Fruit fly (Drosophila melanogaster) whole organism, embryonic: ENCODE results near the gene Vps52.

Experiments used
- Adf1 ChIP-seq: fragments of 200-800 bp; sonication (Bioruptor generic); IDR thresholded peaks from 2 replicates; pipeline ENCODE4 v1.3.6; 2022; ENCODE audit warnings: missing biosample characterization, missing genetic modification characterization
- Aef1 ChIP-seq: fragments of 200-800 bp; sonication (Bioruptor generic); IDR thresholded peaks from 3 replicates; pipeline ENCODE4 v1.3.6; 2022; ENCODE audit warnings: missing biosample characterization, missing genetic modification characterization
- CG10366 ChIP-seq: fragments of 200-800 bp; sonication (Bioruptor generic); IDR thresholded peaks from 2 replicates; pipeline ENCODE4 v1.3.6; 2022; ENCODE audit warnings: missing biosample characterization, missing genetic modification characterization
- CG11085 ChIP-seq: fragments of 200-800 bp; sonication (Bioruptor generic); IDR thresholded peaks from 2 replicates; pipeline ENCODE4 v1.3.6; 2022; ENCODE audit warnings: missing biosample characterization, missing genetic modification characterization
- CG14441 ChIP-seq: fragments of 200-800 bp; sonication (Bioruptor generic); IDR thresholded peaks from 2 replicates; pipeline ENCODE4 v1.3.6; 2022; ENCODE audit warnings: missing biosample characterization, missing genetic modification characterization
- CG15479 ChIP-seq: fragments of 200-800 bp; sonication (Bioruptor generic); optimal IDR thresholded peaks from 3 replicates; lab custom pipeline; 2019; ENCODE audit warnings: missing biosample characterization, mild to moderate bottlenecking, missing genetic modification characterization, moderate library complexity
- CG1647 ChIP-seq: fragments of 200-800 bp; sonication (Bioruptor generic); optimal IDR thresholded peaks from 3 replicates; lab custom pipeline; 2016; ENCODE audit warnings: missing biosample characterization, missing genetic modification characterization
- CG16863 ChIP-seq: fragments of 200-800 bp; sonication (Bioruptor generic); optimal IDR thresholded peaks from 3 replicates; lab custom pipeline; 2016; ENCODE audit warnings: missing biosample characterization, missing genetic modification characterization
- CG18476 ChIP-seq: fragments of 200-800 bp; sonication (Bioruptor generic); optimal IDR thresholded peaks from 2 replicates; lab custom pipeline; 2016; ENCODE audit warnings: missing biosample characterization, mild to moderate bottlenecking, missing genetic modification characterization
- CG31441 ChIP-seq: fragments of 200-800 bp; sonication (Bioruptor generic); IDR thresholded peaks from 2 replicates; pipeline ENCODE4 v1.3.6; 2022; ENCODE audit warnings: missing biosample characterization, missing genetic modification characterization
- CG42726 ChIP-seq: fragments of 200-800 bp; sonication (Bioruptor generic); IDR thresholded peaks from 2 replicates; pipeline ENCODE4 v1.3.6; 2022; ENCODE audit warnings: missing biosample characterization, missing genetic modification characterization; ENCODE audit not compliant: partially characterized antibody
- CG5953 ChIP-seq: fragments of 200-800 bp; sonication (Bioruptor generic); IDR thresholded peaks from 2 replicates; pipeline ENCODE4 v1.3.6; 2022; ENCODE audit warnings: missing biosample characterization, missing genetic modification characterization
- CG6791 ChIP-seq: fragments of 200-800 bp; sonication (Bioruptor generic); IDR thresholded peaks from 3 replicates; pipeline ENCODE4 v1.3.6; 2022; ENCODE audit warnings: missing biosample characterization, missing genetic modification characterization; ENCODE audit not compliant: partially characterized antibody
- CG7271 ChIP-seq: fragments of 200-800 bp; sonication (Bioruptor generic); optimal IDR thresholded peaks from 2 replicates; lab custom pipeline; 2018; ENCODE audit warnings: missing biosample characterization, mild to moderate bottlenecking, missing genetic modification characterization, moderate library complexity
- CG7839 ChIP-seq: fragments of 200-800 bp; sonication (Bioruptor generic); optimal IDR thresholded peaks from 3 replicates; lab custom pipeline; 2018; ENCODE audit warnings: missing biosample characterization, mild to moderate bottlenecking, missing genetic modification characterization, moderate library complexity
- CG8281 ChIP-seq: fragments of 200-800 bp; sonication (Bioruptor generic); optimal IDR thresholded peaks from 2 replicates; lab custom pipeline; 2018; ENCODE audit warnings: missing biosample characterization, mild to moderate bottlenecking, missing genetic modification characterization, moderate library complexity
- CG8765 ChIP-seq: fragments of 200-800 bp; sonication (Bioruptor generic); IDR thresholded peaks from 2 replicates; pipeline ENCODE4 v1.3.6; 2022; ENCODE audit warnings: missing biosample characterization, missing genetic modification characterization
- CG8924 ChIP-seq: fragments of 200-800 bp; optimal IDR thresholded peaks from 3 replicates; lab custom pipeline; 2019; ENCODE audit warnings: missing biosample characterization, mild to moderate bottlenecking, missing genetic modification characterization, moderate library complexity
- CG9215 ChIP-seq: fragments of 200-800 bp; sonication (Bioruptor generic); IDR thresholded peaks from 2 replicates; pipeline ENCODE4 v1.3.6; 2022; ENCODE audit warnings: missing biosample characterization, missing genetic modification characterization
- HLH3B ChIP-seq: fragments of 200-800 bp; sonication (Bioruptor generic); IDR thresholded peaks from 2 replicates; pipeline ENCODE4 v1.3.6; 2022; ENCODE audit warnings: missing biosample characterization, missing genetic modification characterization
- HLHmδ ChIP-seq: fragments of 200-800 bp; sonication (Bioruptor generic); optimal IDR thresholded peaks from 2 replicates; lab custom pipeline; 2018; ENCODE audit warnings: missing biosample characterization, mild to moderate bottlenecking, missing genetic modification characterization, moderate library complexity
- Hey ChIP-seq: fragments of 200-800 bp; sonication (Bioruptor generic); optimal IDR thresholded peaks from 3 replicates; lab custom pipeline; 2018; ENCODE audit warnings: missing biosample characterization, mild to moderate bottlenecking, missing genetic modification characterization
- Max ChIP-seq: fragments of 200-800 bp; sonication (Bioruptor generic); optimal IDR thresholded peaks from 2 replicates; lab custom pipeline; 2016; ENCODE audit warnings: missing biosample characterization, mild to moderate bottlenecking, missing genetic modification characterization
- Nf-YB ChIP-seq: fragments of 200-800 bp; sonication (Bioruptor generic); optimal IDR thresholded peaks from 3 replicates; lab custom pipeline; 2019; ENCODE audit warnings: missing biosample characterization, mild to moderate bottlenecking, missing genetic modification characterization, moderate library complexity
- NfI ChIP-seq: fragments of 200-800 bp; sonication (Bioruptor generic); optimal IDR thresholded peaks from 3 replicates; lab custom pipeline; 2018; ENCODE audit warnings: missing biosample characterization, mild to moderate bottlenecking, missing genetic modification characterization, moderate library complexity
- Ptx1 ChIP-seq: fragments of 200-800 bp; sonication (Bioruptor generic); IDR thresholded peaks from 2 replicates; pipeline ENCODE4 v1.3.6; 2022; ENCODE audit warnings: missing biosample characterization, missing genetic modification characterization
- Sin3A ChIP-seq: fragments of >200 bp; optimal IDR thresholded peaks from 2 replicates; lab custom pipeline; 2018
- Spps ChIP-seq: fragments of 200-800 bp; sonication (Bioruptor generic); optimal IDR thresholded peaks from 2 replicates; lab custom pipeline; 2018; ENCODE audit warnings: missing biosample characterization, mild to moderate bottlenecking, missing genetic modification characterization
- YL-1 ChIP-seq: fragments of 200-800 bp; sonication (Bioruptor generic); optimal IDR thresholded peaks from 3 replicates; lab custom pipeline; 2017; ENCODE audit warnings: missing biosample characterization, mild to moderate bottlenecking, missing genetic modification characterization
- ac ChIP-seq: fragments of 200-800 bp; sonication (Bioruptor generic); optimal IDR thresholded peaks from 3 replicates; lab custom pipeline; 2017; ENCODE audit warnings: missing biosample characterization, mild to moderate bottlenecking, missing genetic modification characterization
- btn ChIP-seq: fragments of 200-800 bp; sonication (Bioruptor generic); optimal IDR thresholded peaks from 2 replicates; lab custom pipeline; 2016; ENCODE audit warnings: missing biosample characterization, missing genetic modification characterization
- cad ChIP-seq: fragments of >200 bp; optimal IDR thresholded peaks from 2 replicates; lab custom pipeline; 2017; ENCODE audit warnings: missing biosample characterization, missing genetic modification characterization
- cato ChIP-seq: fragments of 200-800 bp; sonication (Bioruptor generic); optimal IDR thresholded peaks from 2 replicates; lab custom pipeline; 2016; ENCODE audit warnings: missing biosample characterization, missing genetic modification characterization, borderline replicate concordance
- corto ChIP-seq: fragments of 200-800 bp; sonication (Bioruptor generic); optimal IDR thresholded peaks from 2 replicates; lab custom pipeline; 2016; ENCODE audit warnings: missing biosample characterization, mild to moderate bottlenecking, missing genetic modification characterization, moderate library complexity
- crp ChIP-seq, 2 experiments: fragments of 200-800 bp; sonication (Bioruptor generic); optimal IDR thresholded peaks; 2 replicates in 1 of 2; 3 replicates in 1 of 2; lab custom pipeline; 2017; ENCODE audit warnings: missing biosample characterization in 2 of 2, missing genetic modification characterization in 2 of 2, mild to moderate bottlenecking in 1 of 2, moderate library complexity in 1 of 2
- dimm ChIP-seq: fragments of 200-800 bp; sonication (Bioruptor generic); IDR thresholded peaks from 2 replicates; pipeline ENCODE4 v1.3.6; 2022; ENCODE audit warnings: missing biosample characterization, missing genetic modification characterization
- exex ChIP-seq: fragments of 200-800 bp; sonication (Bioruptor generic); optimal IDR thresholded peaks from 4 replicates; lab custom pipeline; 2018; ENCODE audit warnings: missing biosample characterization, mild to moderate bottlenecking, missing genetic modification characterization, moderate library complexity
- fu2 ChIP-seq: fragments of 200-800 bp; sonication (Bioruptor generic); optimal IDR thresholded peaks from 2 replicates; lab custom pipeline; 2016; ENCODE audit warnings: missing biosample characterization, missing genetic modification characterization
- gcm ChIP-seq: fragments of 200-800 bp; sonication (Bioruptor generic); optimal IDR thresholded peaks from 2 replicates; lab custom pipeline; 2019; ENCODE audit warnings: missing biosample characterization, mild to moderate bottlenecking, missing genetic modification characterization, moderate library complexity
- gcm2 ChIP-seq: fragments of 200-800 bp; sonication (Bioruptor generic); optimal IDR thresholded peaks from 2 replicates; lab custom pipeline; 2016; ENCODE audit warnings: missing biosample characterization, missing genetic modification characterization
- lab ChIP-seq: fragments of 200-800 bp; sonication (Bioruptor generic); optimal IDR thresholded peaks from 3 replicates; lab custom pipeline; 2017; ENCODE audit warnings: missing biosample characterization, missing genetic modification characterization, mild to moderate bottlenecking, moderate library complexity, missing genetic modification reagents
- mam ChIP-seq: fragments of 200-800 bp; sonication (Bioruptor generic); optimal IDR thresholded peaks from 3 replicates; lab custom pipeline; 2016; ENCODE audit warnings: missing biosample characterization, missing genetic modification characterization
- phol ChIP-seq: fragments of 200-800 bp; sonication (Bioruptor generic); optimal IDR thresholded peaks from 3 replicates; lab custom pipeline; 2018; ENCODE audit warnings: missing biosample characterization, mild to moderate bottlenecking, missing genetic modification characterization, moderate library complexity
- pnt ChIP-seq: fragments of 200-800 bp; sonication (Bioruptor generic); optimal IDR thresholded peaks from 3 replicates; lab custom pipeline; 2016; ENCODE audit warnings: missing biosample characterization, missing genetic modification characterization
- pzg ChIP-seq: fragments of 200-800 bp; sonication (Bioruptor generic); optimal IDR thresholded peaks from 3 replicates; lab custom pipeline; 2018; ENCODE audit warnings: missing biosample characterization, mild to moderate bottlenecking, missing genetic modification characterization, moderate library complexity
- scrt ChIP-seq: fragments of 200-800 bp; sonication (Bioruptor generic); optimal IDR thresholded peaks from 2 replicates; lab custom pipeline; 2018; ENCODE audit warnings: missing biosample characterization, mild to moderate bottlenecking, missing genetic modification characterization, moderate library complexity
- so ChIP-seq: fragments of 200-800 bp; sonication (Bioruptor generic); IDR thresholded peaks from 3 replicates; pipeline ENCODE4 v1.3.6; 2022; ENCODE audit warnings: missing biosample characterization, missing genetic modification characterization
- sr ChIP-seq: fragments of 200-800 bp; sonication (Bioruptor generic); IDR thresholded peaks from 3 replicates; pipeline ENCODE4 v1.3.6; 2022; ENCODE audit warnings: missing biosample characterization, missing genetic modification characterization
- twi ChIP-seq: fragments of 200-800 bp; optimal IDR thresholded peaks from 2 replicates; lab custom pipeline; 2019; ENCODE audit warnings: missing biosample characterization, mild to moderate bottlenecking, missing genetic modification characterization, moderate library complexity
- z ChIP-seq: fragments of 200-800 bp; sonication (Bioruptor generic); IDR thresholded peaks from 3 replicates; pipeline ENCODE4 v1.3.6; 2022; ENCODE audit warnings: missing biosample characterization, missing genetic modification characterization

The Vps52 gene

dm6 chr2L:5523848-5524473 lies at the start of gene Vps52, which contains the start of gene Elp4 (continued):
- peak; percentile 29; the same call in 1 of the 2 replicates for TF ChIP-seq HLH3B (GFP tag; lab: Robert Waterston, UW)
- peak; percentile 70 for TF ChIP-seq CG14441 (GFP tag; lab: Robert Waterston, UW)
- no peak for TF ChIP-seq CG15479 (GFP tag; lab: Kevin White, UChicago)
- peak; percentile 43 for TF ChIP-seq CG16863 (GFP tag; lab: Kevin White, UChicago)
- TF ChIP-seq mam (GFP tag; lab: Kevin White, UChicago) = peak; percentile 58
- TF ChIP-seq CG5953 (GFP tag; lab: Robert Waterston, UW) = peak; percentile 40; the same call in 1 of the 2 replicates
- no peak for TF ChIP-seq Adf1 (GFP tag; lab: Robert Waterston, UW)
- no peak; the same call in 1 of the 2 replicates for TF ChIP-seq CG31441
- no peak for TF ChIP-seq lab (GFP tag; lab: Kevin White, UChicago)
- TF ChIP-seq gcm (GFP tag; lab: Kevin White, UChicago) = peak; percentile 63
- TF ChIP-seq CG42726 = peak; percentile 46; the same call in 1 of the 2 replicates
- TF ChIP-seq Sin3A (lab: Kevin White, UChicago) = peak; percentile 3
- no peak for TF ChIP-seq gcm2
- no peak for TF ChIP-seq sr (GFP tag; lab: Robert Waterston, UW)
- TF ChIP-seq CG18476 (GFP tag; lab: Kevin White, UChicago) = no peak
- no peak for TF ChIP-seq HLHmδ
- TF ChIP-seq Ptx1 (GFP tag; lab: Robert Waterston, UW) = peak; percentile 68
- peak; percentile 50 for TF ChIP-seq pzg
- no peak for TF ChIP-seq corto (GFP tag; lab: Kevin White, UChicago)
- peak; percentile 64 for TF ChIP-seq twi
- TF ChIP-seq phol (tag; lab: Kevin White, UChicago) = peak; percentile 85
- peak; percentile 45 for TF ChIP-seq CG1647 (GFP tag; lab: Kevin White, UChicago)
- TF ChIP-seq cad = no peak
- TF ChIP-seq YL-1 (GFP tag; lab: Kevin White, UChicago) = peak; percentile 20
- TF ChIP-seq CG6791 = peak; percentile 80
- TF ChIP-seq crp (GFP tag; optimal IDR thresholded peaks at IDR 0.05; lab: Kevin White, UChicago) = peak; percentile 80 to 95
- TF ChIP-seq exex (tag; lab: Kevin White, UChicago) = peak; percentile 52
- TF ChIP-seq CG8281 (tag; lab: Kevin White, UChicago) = no peak
- no peak for TF ChIP-seq btn (GFP tag; lab: Kevin White, UChicago)
- peak; percentile 28 for TF ChIP-seq CG7271 (tag; lab: Kevin White, UChicago)
- TF ChIP-seq NfI (GFP tag; lab: Kevin White, UChicago) = peak; percentile 64
- no peak for TF ChIP-seq Hey (tag; lab: Kevin White, UChicago)
- peak; percentile 59 for TF ChIP-seq fu2 (GFP tag; lab: Kevin White, UChicago)
- no peak for TF ChIP-seq z (GFP tag; lab: Robert Waterston, UW)
- TF ChIP-seq Spps = peak; percentile 50
- no peak for TF ChIP-seq CG8765 (GFP tag; lab: Robert Waterston, UW)
- TF ChIP-seq dimm (GFP tag; lab: Robert Waterston, UW) = no peak
- peak; percentile 64; the same call in 1 of the 3 replicates for TF ChIP-seq so
- peak; percentile 78 for TF ChIP-seq CG8924 (tag; lab: Kevin White, UChicago)
- peak; percentile 72 for TF ChIP-seq CG9215 (GFP tag; lab: Robert Waterston, UW)
- TF ChIP-seq scrt (GFP tag; lab: Kevin White, UChicago) = no peak
- peak; percentile 66 for TF ChIP-seq Aef1
- peak; percentile 48 for TF ChIP-seq Max (GFP tag; lab: Kevin White, UChicago)
- TF ChIP-seq CG10366 (GFP tag; lab: Robert Waterston, UW) = peak; percentile 57
- no peak for TF ChIP-seq ac (GFP tag; lab: Kevin White, UChicago)
- peak; percentile 20 for TF ChIP-seq pnt (GFP tag; lab: Kevin White, UChicago)
- TF ChIP-seq CG11085 (GFP tag; lab: Robert Waterston, UW) = peak; percentile 57; the same call in 1 of the 2 replicates
- peak; percentile 51 for TF ChIP-seq cato (GFP tag; lab: Kevin White, UChicago)
- TF ChIP-seq Nf-YB (GFP tag; lab: Kevin White, UChicago) = peak; percentile 60
- peak; percentile 84 for TF ChIP-seq CG7839 (tag; lab: Kevin White, UChicago)
